Worm (Caenorhabditis elegans): ENCODE results near the gene rpl-35.

ce11 chrIII:7878852-7879329 is 24.0 kb downstream of the rpl-35 start, which contains the start of gene sup-18:
- TF ChIP-seq pqm-1 (tag; optimal IDR thresholded peaks at IDR 0.05): no peak
- TF ChIP-seq snpc-4 (tag; optimal IDR thresholded peaks at IDR 0.05): no peak
- TF ChIP-seq pha-4 (GFP tag; IDR thresholded peaks at IDR 0.05): no peak
- TF ChIP-seq pha-4 (tag; optimal IDR thresholded peaks at IDR 0.05): no peak
- TF ChIP-seq lsy-2 (tag; optimal IDR thresholded peaks at IDR 0.05): no peak

Measured in whole organism, L4 larva.